Fruit fly (Drosophila melanogaster) whole organism, embryonic: ENCODE results near the gene CCAP-R.

ENCODE experiments used
- Bteb2 ChIP-seq: fragments of 200-800 bp; sonication (Bioruptor generic); optimal IDR thresholded peaks from 2 replicates; lab custom pipeline; 2016; ENCODE audit warnings: missing biosample characterization, missing genetic modification characterization
- CG10543 ChIP-seq: fragments of 200-800 bp; sonication (Bioruptor generic); optimal IDR thresholded peaks from 3 replicates; lab custom pipeline; 2017; ENCODE audit warnings: missing biosample characterization, mild to moderate bottlenecking, missing genetic modification characterization, moderate library complexity
- CG12155 ChIP-seq: fragments of 200-800 bp; sonication (Bioruptor generic); optimal IDR thresholded peaks from 3 replicates; lab custom pipeline; 2016; ENCODE audit warnings: missing biosample characterization, missing genetic modification characterization
- CG12659 ChIP-seq: fragments of 200-800 bp; sonication (Bioruptor generic); optimal IDR thresholded peaks from 3 replicates; lab custom pipeline; 2017; ENCODE audit warnings: mild to moderate bottlenecking, missing biosample characterization, missing genetic modification reagents, missing genetic modification characterization
- CG12744 ChIP-seq: fragments of 200-800 bp; sonication (Bioruptor generic); optimal IDR thresholded peaks from 2 replicates; lab custom pipeline; 2016; ENCODE audit warnings: missing biosample characterization, missing genetic modification characterization
- CG13624 ChIP-seq: fragments of 200-800 bp; sonication (Bioruptor generic); optimal IDR thresholded peaks from 2 replicates; lab custom pipeline; 2016; ENCODE audit warnings: missing biosample characterization, missing genetic modification characterization
- CG15269 ChIP-seq: fragments of 200-800 bp; sonication (Bioruptor generic); optimal IDR thresholded peaks from 2 replicates; lab custom pipeline; 2018; ENCODE audit warnings: missing biosample characterization, mild to moderate bottlenecking, missing genetic modification characterization, moderate library complexity
- CG15696 ChIP-seq: fragments of 200-800 bp; sonication (Bioruptor generic); optimal IDR thresholded peaks from 2 replicates; lab custom pipeline; 2019; ENCODE audit warnings: missing biosample characterization, mild to moderate bottlenecking, missing genetic modification characterization, moderate library complexity
- CG1603 ChIP-seq: fragments of 200-800 bp; sonication (Bioruptor generic); optimal IDR thresholded peaks from 2 replicates; lab custom pipeline; 2019; ENCODE audit warnings: missing biosample characterization, mild to moderate bottlenecking, missing genetic modification characterization, moderate library complexity
- CG2116 ChIP-seq: fragments of 200-800 bp; sonication (Bioruptor generic); optimal IDR thresholded peaks from 3 replicates; lab custom pipeline; 2018; ENCODE audit warnings: missing biosample characterization, mild to moderate bottlenecking, missing genetic modification characterization
- CG31224 ChIP-seq: fragments of 200-800 bp; sonication (Bioruptor generic); IDR thresholded peaks from 2 replicates; pipeline ENCODE4 v1.3.6; 2022; ENCODE audit warnings: missing biosample characterization, missing genetic modification characterization
- CG34224 ChIP-seq: fragments of 200-800 bp; sonication (Bioruptor generic); IDR thresholded peaks from 3 replicates; pipeline ENCODE4 v1.3.6; 2022; ENCODE audit warnings: missing biosample characterization, missing genetic modification characterization; ENCODE audit not compliant: partially characterized antibody
- CG7987 ChIP-seq: fragments of 200-800 bp; sonication (Bioruptor generic); optimal IDR thresholded peaks from 2 replicates; lab custom pipeline; 2018; ENCODE audit warnings: missing biosample characterization, mild to moderate bottlenecking, missing genetic modification characterization, moderate library complexity
- CG8359 ChIP-seq: fragments of 200-800 bp; sonication (Bioruptor generic); optimal IDR thresholded peaks from 2 replicates; lab custom pipeline; 2017; ENCODE audit warnings: missing biosample characterization, mild to moderate bottlenecking, missing genetic modification characterization, borderline replicate concordance
- CG9437 ChIP-seq: fragments of 200-800 bp; sonication (Bioruptor generic); optimal IDR thresholded peaks from 2 replicates; lab custom pipeline; 2018; ENCODE audit warnings: missing biosample characterization, mild to moderate bottlenecking, missing genetic modification characterization
- CHES-1-like ChIP-seq: fragments of 200-800 bp; sonication (Bioruptor generic); optimal IDR thresholded peaks from 2 replicates; lab custom pipeline; 2016; ENCODE audit warnings: missing biosample characterization, missing genetic modification characterization
- CoRest ChIP-seq: fragments of 200-800 bp; sonication (Bioruptor generic); optimal IDR thresholded peaks from 3 replicates; lab custom pipeline; 2018; ENCODE audit warnings: missing biosample characterization, mild to moderate bottlenecking, missing genetic modification characterization, moderate library complexity
- D ChIP-seq, 2 experiments: fragments of 200-800 bp in 1 of 2; fragments of >200 bp in 1 of 2; sonication (Bioruptor generic) in 1 of 2; optimal IDR thresholded peaks; 2 replicates in 1 of 2; 3 replicates in 1 of 2; lab custom pipeline; 2017; ENCODE audit warnings: mild to moderate bottlenecking in 1 of 2, missing biosample characterization in 1 of 2, missing genetic modification characterization in 1 of 2, missing genetic modification reagents in 1 of 2
- Doc3 ChIP-seq: fragments of 200-800 bp; sonication (Bioruptor generic); IDR thresholded peaks from 3 replicates; pipeline ENCODE4 v1.3.6; 2022; ENCODE audit warnings: missing biosample characterization, missing genetic modification characterization; ENCODE audit not compliant: partially characterized antibody
- Dp ChIP-seq: fragments of 200-800 bp; sonication (Bioruptor generic); optimal IDR thresholded peaks from 2 replicates; lab custom pipeline; 2018; ENCODE audit warnings: missing biosample characterization, mild to moderate bottlenecking, missing genetic modification characterization, moderate library complexity
- Hsf ChIP-seq: fragments of 200-800 bp; sonication (Bioruptor generic); optimal IDR thresholded peaks from 3 replicates; lab custom pipeline; 2016; ENCODE audit warnings: missing biosample characterization, missing genetic modification characterization
- NC2β ChIP-seq: fragments of 200-800 bp; sonication (Bioruptor generic); optimal IDR thresholded peaks from 2 replicates; lab custom pipeline; 2016; ENCODE audit warnings: missing biosample characterization, missing genetic modification characterization
- Poxn ChIP-seq: fragments of 200-800 bp; sonication (Bioruptor generic); IDR thresholded peaks from 2 replicates; pipeline ENCODE4 v1.3.6; 2022; ENCODE audit warnings: missing biosample characterization, missing genetic modification characterization
- Sin3A ChIP-seq: fragments of >200 bp; optimal IDR thresholded peaks from 2 replicates; lab custom pipeline; 2018
- Sry-β ChIP-seq: fragments of 200-800 bp; sonication (Bioruptor generic); optimal IDR thresholded peaks from 2 replicates; lab custom pipeline; 2018; ENCODE audit warnings: missing biosample characterization, mild to moderate bottlenecking, missing genetic modification characterization, moderate library complexity
- Sry-δ ChIP-seq: fragments of 200-800 bp; sonication (Bioruptor generic); optimal IDR thresholded peaks from 2 replicates; lab custom pipeline; 2016; ENCODE audit warnings: missing biosample characterization, missing genetic modification characterization
- bsh ChIP-seq, 2 experiments: fragments of 200-800 bp; sonication (Bioruptor generic); optimal IDR thresholded peaks; 2 replicates each; lab custom pipeline; 2017 to 2018; ENCODE audit warnings: mild to moderate bottlenecking in 2 of 2, missing biosample characterization in 2 of 2, missing genetic modification characterization in 2 of 2, moderate library complexity in 1 of 2
- cad ChIP-seq: fragments of >200 bp; optimal IDR thresholded peaks from 2 replicates; lab custom pipeline; 2017; ENCODE audit warnings: missing biosample characterization, missing genetic modification characterization
- cg ChIP-seq: fragments of 200-800 bp; sonication (Bioruptor generic); optimal IDR thresholded peaks from 3 replicates; lab custom pipeline; 2019; ENCODE audit warnings: missing biosample characterization, mild to moderate bottlenecking, missing genetic modification characterization, moderate library complexity
- ci ChIP-seq: fragments of 200-800 bp; sonication (Bioruptor generic); IDR thresholded peaks from 3 replicates; pipeline ENCODE4 v1.3.6; 2022; ENCODE audit warnings: missing biosample characterization, missing genetic modification characterization
- croc ChIP-seq: fragments of 200-800 bp; sonication (Bioruptor generic); conservative IDR thresholded peaks from 3 replicates; pipeline ENCODE4 v1.3.6; 2022; ENCODE audit warnings: missing biosample characterization, missing genetic modification characterization
- dmrt99B ChIP-seq: fragments of 200-800 bp; sonication (Bioruptor generic); optimal IDR thresholded peaks from 2 replicates; lab custom pipeline; 2018; ENCODE audit warnings: missing biosample characterization, mild to moderate bottlenecking, missing genetic modification characterization, moderate library complexity
- dpn ChIP-seq, 2 experiments: fragments of 200-800 bp; sonication (Bioruptor generic); optimal IDR thresholded peaks; 3 replicates each; lab custom pipeline; 2016; ENCODE audit warnings: missing biosample characterization in 2 of 2, missing genetic modification characterization in 2 of 2
- fd3F ChIP-seq: fragments of 200-800 bp; sonication (Bioruptor generic); optimal IDR thresholded peaks from 2 replicates; lab custom pipeline; 2018; ENCODE audit warnings: missing biosample characterization, mild to moderate bottlenecking, missing genetic modification characterization, moderate library complexity
- gfzf ChIP-seq: fragments of 200-800 bp; sonication (Bioruptor generic); optimal IDR thresholded peaks from 2 replicates; lab custom pipeline; 2016; ENCODE audit warnings: missing biosample characterization, mild to moderate bottlenecking, missing genetic modification characterization, moderate library complexity
- grn ChIP-seq: fragments of 200-800 bp; sonication (Bioruptor generic); optimal IDR thresholded peaks from 3 replicates; lab custom pipeline; 2017; ENCODE audit warnings: missing biosample characterization, missing genetic modification characterization
- her ChIP-seq: fragments of 200-800 bp; sonication (Bioruptor generic); optimal IDR thresholded peaks from 2 replicates; lab custom pipeline; 2016; ENCODE audit warnings: missing biosample characterization, missing genetic modification characterization
- inv ChIP-seq: fragments of 200-800 bp; sonication (Bioruptor generic); IDR thresholded peaks from 2 replicates; pipeline ENCODE4 v1.3.6; 2022; ENCODE audit warnings: missing biosample characterization, missing genetic modification characterization; ENCODE audit not compliant: partially characterized antibody
- lmd ChIP-seq: fragments of 200-800 bp; sonication (Bioruptor generic); IDR thresholded peaks from 2 replicates; pipeline ENCODE4 v1.3.6; 2022; ENCODE audit warnings: missing biosample characterization, missing genetic modification characterization
- nom ChIP-seq: fragments of 200-800 bp; sonication (Bioruptor generic); optimal IDR thresholded peaks from 2 replicates; lab custom pipeline; 2017; ENCODE audit warnings: missing biosample characterization, missing genetic modification characterization, mild to moderate bottlenecking, moderate library complexity, missing genetic modification reagents
- phol ChIP-seq: fragments of 200-800 bp; sonication (Bioruptor generic); optimal IDR thresholded peaks from 3 replicates; lab custom pipeline; 2018; ENCODE audit warnings: missing biosample characterization, mild to moderate bottlenecking, missing genetic modification characterization, moderate library complexity
- psq ChIP-seq: fragments of 200-800 bp; sonication (Bioruptor generic); optimal IDR thresholded peaks from 2 replicates; lab custom pipeline; 2017; ENCODE audit warnings: missing biosample characterization, missing genetic modification characterization
- ro ChIP-seq: fragments of 200-800 bp; sonication (Bioruptor generic); IDR thresholded peaks from 2 replicates; pipeline ENCODE4 v1.3.6; 2022; ENCODE audit warnings: missing biosample characterization, missing genetic modification characterization
- slbo ChIP-seq: fragments of 200-800 bp; sonication (Bioruptor generic); IDR thresholded peaks from 2 replicates; pipeline ENCODE4 v1.3.6; 2022; ENCODE audit warnings: missing biosample characterization, missing genetic modification characterization
- stwl ChIP-seq: fragments of 200-800 bp; sonication (Bioruptor generic); optimal IDR thresholded peaks from 3 replicates; lab custom pipeline; 2018; ENCODE audit warnings: missing biosample characterization, mild to moderate bottlenecking, missing genetic modification characterization, moderate library complexity
- ttk ChIP-seq: fragments of 200-800 bp; sonication (Bioruptor generic); IDR thresholded peaks from 2 replicates; pipeline ENCODE4 v2.1.2; 2022; ENCODE audit warnings: missing biosample characterization, missing genetic modification characterization
- unc-4 ChIP-seq: fragments of 200-800 bp; sonication (Bioruptor generic); IDR thresholded peaks from 2 replicates; pipeline ENCODE4 v1.3.6; 2022; ENCODE audit warnings: missing biosample characterization, missing genetic modification characterization; ENCODE audit not compliant: partially characterized antibody
- zfh1 ChIP-seq: fragments of 200-800 bp; sonication (Bioruptor generic); IDR thresholded peaks from 3 replicates; pipeline ENCODE4 v1.3.6; 2022; ENCODE audit warnings: missing biosample characterization, missing genetic modification characterization

The CCAP-R gene

dm6 chr3R:25888307-25889075, 67.6 kb downstream of the CCAP-R start, which contains the start of gene Lnk:
TSS of gene Lnk (plus strand) at chr3R:25888542.
- peak; percentile 83 for TF ChIP-seq inv (GFP tag; lab: Robert Waterston, UW)
- no peak for TF ChIP-seq grn (GFP tag; lab: Kevin White, UChicago)
- peak; percentile 83 for TF ChIP-seq CG1603
- TF ChIP-seq nom (GFP tag; lab: Kevin White, UChicago): peak; percentile 76
- TF ChIP-seq Sry-δ: peak; percentile 99
- TF ChIP-seq stwl: peak; percentile 51
- TF ChIP-seq CG9437 (GFP tag; lab: Kevin White, UChicago): peak; percentile 3
- TF ChIP-seq CG15696: no peak
- peak; percentile 98 for TF ChIP-seq cg (GFP tag; lab: Kevin White, UChicago)
- TF ChIP-seq gfzf: peak; percentile 76
- TF ChIP-seq Bteb2 (GFP tag; lab: Kevin White, UChicago): no peak
- TF ChIP-seq CG15269 (tag; lab: Kevin White, UChicago): no peak
- no peak for TF ChIP-seq psq
- peak; percentile 52 for TF ChIP-seq phol (tag; lab: Kevin White, UChicago)
- peak; percentile 96 for TF ChIP-seq Dp (GFP tag; lab: Kevin White, UChicago)
- no peak for TF ChIP-seq lmd (GFP tag; lab: Robert Waterston, UW)
- no peak for TF ChIP-seq dmrt99B
- TF ChIP-seq Sry-β: no peak
- peak; percentile 35 for TF ChIP-seq NC2β (GFP tag; lab: Kevin White, UChicago)
- TF ChIP-seq CG12659 (GFP tag; lab: Kevin White, UChicago): peak; percentile 73
- TF ChIP-seq dpn (GFP tag; optimal IDR thresholded peaks at IDR 0.05; lab: Kevin White, UChicago): peak; percentile 10 to 33
- TF ChIP-seq fd3F (GFP tag; lab: Kevin White, UChicago): no peak
- TF ChIP-seq CoRest (tag; lab: Kevin White, UChicago): peak; percentile 39
- peak; percentile 17 for TF ChIP-seq CG12155
- TF ChIP-seq croc: no peak
- peak; percentile 82 for TF ChIP-seq CG34224 (GFP tag; lab: Robert Waterston, UW)
- TF ChIP-seq Doc3 (GFP tag; lab: Robert Waterston, UW): peak; percentile 80
- no peak for TF ChIP-seq cad (GFP tag; lab: Kevin White, UChicago)
- no peak for TF ChIP-seq CG12744
- TF ChIP-seq ro (GFP tag; lab: Robert Waterston, UW): no peak
- peak; percentile 50 for TF ChIP-seq CG10543 (GFP tag; lab: Kevin White, UChicago)
- no peak for TF ChIP-seq CG7987
- peak; percentile 77 for TF ChIP-seq CG13624
- peak; percentile 79 for TF ChIP-seq Sin3A (lab: Kevin White, UChicago)
- TF ChIP-seq Hsf (GFP tag; lab: Kevin White, UChicago): no peak
- peak; percentile 15 for TF ChIP-seq CHES-1-like
- no peak for TF ChIP-seq ttk (GFP tag; lab: Robert Waterston, UW)
- TF ChIP-seq bsh (GFP tag; optimal IDR thresholded peaks at IDR 0.05; lab: Kevin White, UChicago): peak in 1 of 2 experiments; percentile 71
- no peak for TF ChIP-seq zfh1
- no peak for TF ChIP-seq her (GFP tag; lab: Kevin White, UChicago)
- no peak for TF ChIP-seq D (optimal IDR thresholded peaks at IDR 0.05; lab: Kevin White, UChicago)
- no peak for TF ChIP-seq D (GFP tag; optimal IDR thresholded peaks at IDR 0.05; lab: Kevin White, UChicago)
- TF ChIP-seq unc-4 (GFP tag; lab: Robert Waterston, UW): peak; percentile 91
- TF ChIP-seq slbo (GFP tag; lab: Robert Waterston, UW): peak; percentile 21; the same call in 1 of the 2 replicates
- TF ChIP-seq Poxn (GFP tag; lab: Robert Waterston, UW): no peak
- peak; percentile 61; the same call in 2 of the 3 replicates for TF ChIP-seq ci (GFP tag; lab: Robert Waterston, UW)
- TF ChIP-seq CG31224 (GFP tag; lab: Robert Waterston, UW): no peak
- peak; percentile 77 for TF ChIP-seq CG2116
- no peak for TF ChIP-seq CG8359
